Worm (Caenorhabditis elegans) whole organism, early embryonic: ENCODE results near the gene ZK105.13.

Experiments
- B0310.2 ChIP-seq: sonication (generic microtip); optimal IDR thresholded peaks from 2 replicates; lab custom pipeline; 2016; ENCODE audit warnings: mild to moderate bottlenecking, missing genetic modification characterization, missing compliant biosample characterization
- F13C5.2 ChIP-seq: sonication (generic microtip); optimal IDR thresholded peaks from 2 replicates; lab custom pipeline; 2017; ENCODE audit warnings: mild to moderate bottlenecking, missing genetic modification characterization, inconsistent platforms, missing compliant biosample characterization
- aly-1 ChIP-seq: sonication (generic microtip); optimal IDR thresholded peaks from 2 replicates; lab custom pipeline; 2016; ENCODE audit warnings: missing genetic modification characterization, missing compliant biosample characterization
- ama-1 ChIP-seq: fragments of 150-350 bp; optimal IDR thresholded peaks from 2 replicates; lab custom pipeline; 2014
- ceh-13 ChIP-seq: fragments of 200-800 bp; sonication (Bioruptor generic); optimal IDR thresholded peaks from 2 replicates; lab custom pipeline; 2018; ENCODE audit warnings: mild to moderate bottlenecking, missing genetic modification characterization, missing compliant biosample characterization
- flt-1 ChIP-seq: fragments of 200-800 bp; sonication (Bioruptor generic); IDR thresholded peaks from 2 replicates; pipeline ENCODE4 v1.3.6; 2022; ENCODE audit warnings: missing genetic modification characterization, missing compliant biosample characterization
- hmbx-1 ChIP-seq: sonication (generic microtip); optimal IDR thresholded peaks from 2 replicates; lab custom pipeline; 2016; ENCODE audit warnings: mild to moderate bottlenecking, missing genetic modification characterization, missing compliant biosample characterization
- hnd-1 ChIP-seq: sonication (generic microtip); optimal IDR thresholded peaks from 2 replicates; lab custom pipeline; 2016; ENCODE audit warnings: missing genetic modification characterization, missing compliant biosample characterization
- scrt-1 ChIP-seq: fragments of 200-800 bp; sonication (Bioruptor generic); IDR thresholded peaks from 2 replicates; pipeline ENCODE4 v1.3.6; 2022; ENCODE audit warnings: missing genetic modification characterization, missing compliant biosample characterization
- sea-1 ChIP-seq: fragments of 200-800 bp; sonication (Bioruptor generic); conservative IDR thresholded peaks from 2 replicates; pipeline ENCODE4 v1.3.6; 2022; ENCODE audit warnings: missing genetic modification characterization, missing compliant biosample characterization
- tbx-11 ChIP-seq: fragments of 200-800 bp; sonication (Bioruptor generic); IDR thresholded peaks from 2 replicates; pipeline ENCODE4 v1.3.6; 2022; ENCODE audit warnings: missing genetic modification characterization, missing compliant biosample characterization
- tbx-37 ChIP-seq: fragments of 200-800 bp; sonication (Bioruptor generic); conservative IDR thresholded peaks from 2 replicates; pipeline ENCODE4 v1.3.6; 2022; ENCODE audit warnings: missing genetic modification reagents, missing genetic modification characterization, missing compliant biosample characterization
- tra-4 ChIP-seq: sonication (generic microtip); optimal IDR thresholded peaks from 2 replicates; lab custom pipeline; 2017; ENCODE audit warnings: missing genetic modification characterization, missing compliant biosample characterization

- no peak for TF ChIP-seq ama-1 (lab: Kevin White, UChicago)
- TF ChIP-seq ceh-13: no peak
- TF ChIP-seq tra-4: no peak
- TF ChIP-seq F13C5.2 (tag; lab: Kevin White, UChicago): no peak
- TF ChIP-seq sea-1: no peak
- TF ChIP-seq flt-1 (GFP tag; lab: Robert Waterston, UW): no peak
- no peak for TF ChIP-seq tbx-37 (GFP tag; lab: Robert Waterston, UW)
- no peak for TF ChIP-seq tbx-11 (GFP tag; lab: Robert Waterston, UW)
- no peak for TF ChIP-seq scrt-1 (GFP tag; lab: Robert Waterston, UW)
- TF ChIP-seq hmbx-1 (tag; lab: Kevin White, UChicago): no peak
- TF ChIP-seq B0310.2 (tag; lab: Kevin White, UChicago): no peak
- no peak for TF ChIP-seq aly-1 (tag; lab: Kevin White, UChicago)
- no peak for TF ChIP-seq hnd-1 (tag; lab: Kevin White, UChicago)
These were observed 20.3 kb upstream of the ZK105.13 start for ce11 chrV:7733240-7733765.
